Fruit fly (Drosophila melanogaster): ENCODE data around the gene CG11498.
A peak's percentile ranks its signal among the peaks of the same experiment; 100 is the strongest.

CG11498 gene

dm6 chr3R:30203104-30203986 is 43.1 kb upstream of the CG11498 start (continued):
- peak; percentile 99 for TF ChIP-seq D19A (tag; optimal IDR thresholded peaks at IDR 0.05)
- TF ChIP-seq trem (tag; optimal IDR thresholded peaks at IDR 0.05): peak; percentile 92
- peak; percentile 98 for TF ChIP-seq CG2678 (tag; optimal IDR thresholded peaks at IDR 0.05)
- peak; percentile 97 for TF ChIP-seq CG10147 (GFP tag; optimal IDR thresholded peaks at IDR 0.05)
- TF ChIP-seq ase (GFP tag; IDR thresholded peaks at IDR 0.05): peak; percentile 92
- TF ChIP-seq Rfx (GFP tag; IDR thresholded peaks at IDR 0.05): peak; percentile 95
- TF ChIP-seq CG30020 (tag; optimal IDR thresholded peaks at IDR 0.05): peak; percentile 76
- no peak for TF ChIP-seq Dp (GFP tag; optimal IDR thresholded peaks at IDR 0.05)
- peak; percentile 22 to 89 for TF ChIP-seq bsh (GFP tag; optimal IDR thresholded peaks at IDR 0.05)
- TF ChIP-seq CG4282 (GFP tag; optimal IDR thresholded peaks at IDR 0.05): peak; percentile 82
- peak; percentile 68 for TF ChIP-seq CG33557 (GFP tag; optimal IDR thresholded peaks at IDR 0.05)
- TF ChIP-seq mld (GFP tag; IDR thresholded peaks at IDR 0.05; ENCODE audit: partially characterized antibody): no peak
- no peak for TF ChIP-seq Lpt (GFP tag; optimal IDR thresholded peaks at IDR 0.05)
- TF ChIP-seq sob (GFP tag; IDR thresholded peaks at IDR 0.05): peak; percentile 94
- TF ChIP-seq twi (tag; optimal IDR thresholded peaks at IDR 0.05): peak; percentile 68
- peak; percentile 63; the same call in 1 of the 2 replicates for TF ChIP-seq sim (GFP tag; IDR thresholded peaks at IDR 0.05)
- TF ChIP-seq tgo (GFP tag; IDR thresholded peaks at IDR 0.05): peak; percentile 92
- TF ChIP-seq CG16863 (GFP tag; optimal IDR thresholded peaks at IDR 0.05): peak; percentile 95
- peak; percentile 95 for TF ChIP-seq CG12769 (tag; optimal IDR thresholded peaks at IDR 0.05)
- TF ChIP-seq shn (GFP tag; optimal IDR thresholded peaks at IDR 0.05): peak; percentile 97
- peak; percentile 73 for TF ChIP-seq sqz (GFP tag; optimal IDR thresholded peaks at IDR 0.05)
- peak; percentile 98 for TF ChIP-seq CG17359 (tag; optimal IDR thresholded peaks at IDR 0.05)
- peak; percentile 96 for TF ChIP-seq BtbVII (GFP tag; optimal IDR thresholded peaks at IDR 0.05)
- no peak for TF ChIP-seq CG15479 (GFP tag; optimal IDR thresholded peaks at IDR 0.05)
- peak; percentile 98 for TF ChIP-seq Dip3 (GFP tag; optimal IDR thresholded peaks at IDR 0.05)
- peak; percentile 32; the same call in 1 of the 3 replicates for TF ChIP-seq CG34224 (GFP tag; IDR thresholded peaks at IDR 0.05; ENCODE audit: partially characterized antibody)
- peak; percentile 91 for TF ChIP-seq CG11456 (GFP tag; IDR thresholded peaks at IDR 0.05)
- peak; percentile 81 for TF ChIP-seq ab (GFP tag; optimal IDR thresholded peaks at IDR 0.05)
- peak; percentile 85 for TF ChIP-seq Mad (GFP tag; optimal IDR thresholded peaks at IDR 0.05)
- TF ChIP-seq insv (GFP tag; optimal IDR thresholded peaks at IDR 0.05): peak in 1 of 2 experiments; percentile 8
- TF ChIP-seq CG31365 (tag; optimal IDR thresholded peaks at IDR 0.05): peak; percentile 89
- peak; percentile 56 for TF ChIP-seq YL-1 (GFP tag; optimal IDR thresholded peaks at IDR 0.05)
- TF ChIP-seq scrt (GFP tag; optimal IDR thresholded peaks at IDR 0.05): peak; percentile 97
- TF ChIP-seq lola (GFP tag; optimal IDR thresholded peaks at IDR 0.05): peak in 1 of 3 experiments; percentile 81
- peak; percentile 92 for TF ChIP-seq CG10543 (GFP tag; optimal IDR thresholded peaks at IDR 0.05)
- peak; percentile 80 for TF ChIP-seq CG15696 (tag; optimal IDR thresholded peaks at IDR 0.05)
- peak; percentile 93 for TF ChIP-seq chn (GFP tag; optimal IDR thresholded peaks at IDR 0.05)
- TF ChIP-seq seq (GFP tag; IDR thresholded peaks at IDR 0.05): peak; percentile 92
- peak; percentile 92 for TF ChIP-seq tio (GFP tag; optimal IDR thresholded peaks at IDR 0.05)
- peak; percentile 94 for TF ChIP-seq CG1233 (GFP tag; optimal IDR thresholded peaks at IDR 0.05)
- TF ChIP-seq CG9437 (GFP tag; optimal IDR thresholded peaks at IDR 0.05): peak; percentile 84
- peak; percentile 82; the same call in 1 of the 2 replicates for TF ChIP-seq Gsc (GFP tag; IDR thresholded peaks at IDR 0.05)
- TF ChIP-seq CG8290 (GFP tag; optimal IDR thresholded peaks at IDR 0.05): peak; percentile 89
- TF ChIP-seq CG8290 (tag; optimal IDR thresholded peaks at IDR 0.05): peak; percentile 29 to 94
- peak; percentile 94 for TF ChIP-seq Sox102F (GFP tag; optimal IDR thresholded peaks at IDR 0.05)
- TF ChIP-seq Mrtf (GFP tag; IDR thresholded peaks at IDR 0.05): peak; percentile 90
- TF ChIP-seq Stat92E (GFP tag; optimal IDR thresholded peaks at IDR 0.05): peak in 1 of 3 experiments; percentile 86
